Worm (Caenorhabditis elegans) whole organism, late embryonic: ENCODE data around the gene ckb-1.

Experiments
- ceh-30 ChIP-seq: fragments of 150-350 bp; optimal IDR thresholded peaks from 2 replicates; lab custom pipeline; 2014; ENCODE audit warnings: missing biosample characterization, missing genetic modification characterization
- che-1 ChIP-seq: sonication (generic microtip); optimal IDR thresholded peaks from 2 replicates; lab custom pipeline; 2016; ENCODE audit warnings: mild to moderate bottlenecking, missing genetic modification characterization, missing compliant biosample characterization
- dve-1 ChIP-seq: sonication (generic microtip); optimal IDR thresholded peaks from 2 replicates; lab custom pipeline; 2017; ENCODE audit warnings: antibody characterized with exemption, mild to moderate bottlenecking, missing genetic modification characterization, missing compliant biosample characterization
- elt-2 ChIP-seq: sonication (generic microtip); optimal IDR thresholded peaks from 2 replicates; lab custom pipeline; 2016; ENCODE audit warnings: missing genetic modification reagents, missing genetic modification characterization, missing compliant biosample characterization
- fax-1 ChIP-seq: sonication (generic microtip); optimal IDR thresholded peaks from 2 replicates; lab custom pipeline; 2016; ENCODE audit warnings: missing genotype, missing genetic modification characterization, missing compliant biosample characterization
- fkh-10 ChIP-seq: fragments of 150-350 bp; optimal IDR thresholded peaks from 2 replicates; lab custom pipeline; 2014; ENCODE audit warnings: missing biosample characterization, missing genetic modification reagents, missing genetic modification characterization
- fkh-6 ChIP-seq: sonication (generic microtip); optimal IDR thresholded peaks from 2 replicates; lab custom pipeline; 2016; ENCODE audit warnings: missing genetic modification characterization, missing compliant biosample characterization
- gmeb-2 ChIP-seq: sonication (generic microtip); optimal IDR thresholded peaks from 2 replicates; lab custom pipeline; 2016; ENCODE audit warnings: missing genetic modification characterization, inconsistent platforms, missing compliant biosample characterization
- hlh-30 ChIP-seq: sonication (generic microtip); optimal IDR thresholded peaks from 2 replicates; lab custom pipeline; 2017; ENCODE audit warnings: antibody characterized with exemption, missing genetic modification characterization, missing compliant biosample characterization; ENCODE audit not compliant: insufficient read depth
- lin-11 ChIP-seq: fragments of 200-800 bp; sonication (Bioruptor generic); optimal IDR thresholded peaks from 2 replicates; lab custom pipeline; 2018; ENCODE audit warnings: mild to moderate bottlenecking, missing genetic modification characterization, missing compliant biosample characterization
- pag-3 ChIP-seq: sonication (generic microtip); optimal IDR thresholded peaks from 2 replicates; lab custom pipeline; 2016; ENCODE audit warnings: missing compliant biosample characterization, missing genetic modification characterization, borderline replicate concordance

DNA sequence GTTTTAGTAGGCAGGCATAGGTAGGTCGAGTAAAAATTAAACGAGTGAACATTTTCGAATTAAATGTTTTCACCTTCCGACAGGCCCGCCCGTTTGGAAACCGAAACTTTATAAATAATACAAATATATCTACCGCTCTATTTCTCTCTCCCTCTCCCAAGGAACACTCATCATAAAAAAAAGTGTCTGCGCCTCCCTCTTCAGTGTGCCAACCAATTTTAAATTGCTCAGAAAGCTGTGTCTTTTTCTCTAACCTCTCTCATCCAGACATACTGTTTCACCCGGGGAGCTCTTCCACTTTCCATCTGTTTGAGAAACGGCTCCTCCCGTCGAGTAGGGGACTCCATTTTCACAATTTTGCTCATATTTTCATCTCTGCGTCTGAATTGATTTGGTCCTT is 42.0 kb upstream of the ckb-1 start:
- no peak for TF ChIP-seq elt-2
- TF ChIP-seq pag-3 (tag; lab: Kevin White, UChicago): no peak
- no peak for TF ChIP-seq fkh-10 (GFP tag; lab: Kevin White, UChicago)
- no peak for TF ChIP-seq fax-1 (tag; lab: Kevin White, UChicago)
- no peak for TF ChIP-seq hlh-30 (tag; lab: Kevin White, UChicago)
- TF ChIP-seq dve-1 (tag; lab: Kevin White, UChicago): no peak
- TF ChIP-seq gmeb-2: no peak
- TF ChIP-seq fkh-6 (tag; lab: Kevin White, UChicago): no peak
- no peak for TF ChIP-seq lin-11 (tag; lab: Kevin White, UChicago)
- no peak for TF ChIP-seq che-1 (tag; lab: Kevin White, UChicago)
- TF ChIP-seq ceh-30 (tag; lab: Kevin White, UChicago): no peak
